Worm (Caenorhabditis elegans) whole organism, early embryonic: Measurements from ENCODE around the gene act-1.

Experiments
- B0310.2 ChIP-seq: sonication (generic microtip); optimal IDR thresholded peaks from 2 replicates; lab custom pipeline; 2016; ENCODE audit warnings: mild to moderate bottlenecking, missing genetic modification characterization, missing compliant biosample characterization
- F13C5.2 ChIP-seq: sonication (generic microtip); optimal IDR thresholded peaks from 2 replicates; lab custom pipeline; 2017; ENCODE audit warnings: mild to moderate bottlenecking, missing genetic modification characterization, inconsistent platforms, missing compliant biosample characterization
- aly-1 ChIP-seq: sonication (generic microtip); optimal IDR thresholded peaks from 2 replicates; lab custom pipeline; 2016; ENCODE audit warnings: missing genetic modification characterization, missing compliant biosample characterization
- ama-1 ChIP-seq: fragments of 150-350 bp; optimal IDR thresholded peaks from 2 replicates; lab custom pipeline; 2014
- ceh-36 ChIP-seq: sonication (generic microtip); optimal IDR thresholded peaks from 2 replicates; lab custom pipeline; 2016; ENCODE audit warnings: missing genetic modification characterization, inconsistent platforms, missing compliant biosample characterization
- ets-7 ChIP-seq: sonication (generic microtip); optimal IDR thresholded peaks from 2 replicates; lab custom pipeline; 2016; ENCODE audit warnings: missing genotype, missing genetic modification characterization, missing compliant biosample characterization
- flt-1 ChIP-seq: fragments of 200-800 bp; sonication (Bioruptor generic); IDR thresholded peaks from 2 replicates; pipeline ENCODE4 v1.3.6; 2022; ENCODE audit warnings: missing genetic modification characterization, missing compliant biosample characterization
- pes-1 ChIP-seq: fragments of 200-800 bp; sonication (Bioruptor generic); IDR thresholded peaks from 2 replicates; pipeline ENCODE4 v1.3.6; 2022; ENCODE audit warnings: missing genetic modification reagents, missing genetic modification characterization, missing compliant biosample characterization
- tbx-11 ChIP-seq: fragments of 200-800 bp; sonication (Bioruptor generic); IDR thresholded peaks from 2 replicates; pipeline ENCODE4 v1.3.6; 2022; ENCODE audit warnings: missing genetic modification characterization, missing compliant biosample characterization

DNA sequence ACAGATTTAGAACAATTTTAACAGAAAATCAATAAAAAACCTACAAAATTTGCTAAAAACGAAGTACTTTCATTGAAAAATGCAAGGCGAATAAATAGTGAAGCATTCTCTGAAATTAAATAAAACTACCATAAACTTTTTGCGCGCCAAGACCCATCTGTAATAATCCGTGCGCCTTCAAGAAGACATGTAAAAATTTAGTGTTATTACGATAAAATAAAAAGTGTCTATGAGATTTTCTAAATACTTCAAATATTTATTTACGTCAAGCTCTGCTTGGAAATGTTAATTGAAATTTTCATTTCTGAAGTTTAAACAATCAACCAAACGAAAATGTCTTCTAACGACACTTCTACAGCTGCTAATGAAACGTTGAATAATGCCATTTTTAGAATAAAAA is 40.8 kb upstream of the act-1 start, which contains the start of gene C45B11.9:
- no peak for TF ChIP-seq pes-1 (GFP tag; lab: Robert Waterston, UW)
- no peak for TF ChIP-seq flt-1 (GFP tag; lab: Robert Waterston, UW)
- no peak for TF ChIP-seq B0310.2 (tag; lab: Kevin White, UChicago)
- TF ChIP-seq tbx-11, result no peak
- TF ChIP-seq ama-1, result no peak
- no peak for TF ChIP-seq F13C5.2 (tag; lab: Kevin White, UChicago)
- TF ChIP-seq ets-7, result no peak
- TF ChIP-seq ceh-36 (tag; lab: Kevin White, UChicago), result no peak
- no peak for TF ChIP-seq aly-1
